Worm (Caenorhabditis elegans): ENCODE results near the gene eif-2D.

- TF ChIP-seq ztf-23 (GFP tag; IDR thresholded peaks at IDR 0.05) (peak; percentile 80), flt-1 (GFP tag; IDR thresholded peaks at IDR 0.05) (peak; percentile 86), klf-2 (GFP tag; conservative IDR thresholded peaks at IDR 0.05) (peak; percentile 48; the same call in 1 of the 2 replicates), cog-1 (tag; optimal IDR thresholded peaks at IDR 0.05) (peak; percentile 18), ref-1 (GFP tag; conservative IDR thresholded peaks at IDR 0.05) (0 out of 2 replicates have a peak, but pooled peaks have one; percentile 7), T22C8.4 (GFP tag; IDR thresholded peaks at IDR 0.05) (peak; percentile 78), med-1 (GFP tag; optimal IDR thresholded peaks at IDR 0.05; ENCODE audit: insufficient read depth) (peak; percentile 56)
Measured at ce11 chrII:5660736-5661734, 30.5 kb upstream of the eif-2D start, which contains the start of the genes ift-43 and mdt-26.
